Fruit fly (Drosophila melanogaster): ENCODE measurements around the gene Myb.

The Myb gene

DNA sequence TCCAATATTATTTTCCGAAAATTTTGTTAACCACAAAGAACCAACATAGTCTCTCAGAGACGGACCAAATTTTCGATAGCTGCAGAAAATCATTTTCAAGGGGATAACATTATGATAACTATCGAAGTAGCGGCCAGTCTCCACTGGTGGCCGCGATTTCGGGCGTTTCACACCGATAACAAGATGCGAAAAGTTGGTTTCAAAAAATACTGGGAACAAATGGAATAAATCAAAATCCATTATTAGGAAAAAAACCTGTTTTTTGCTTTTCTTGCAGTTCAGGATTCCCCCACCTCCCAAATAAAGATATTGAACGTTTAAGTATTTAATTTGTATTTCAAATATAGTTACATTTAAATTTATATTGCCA lies 29.6 kb upstream of the Myb start, which contains the start of gene tay (continued):
- no peak for TF ChIP-seq pb (GFP tag; optimal IDR thresholded peaks at IDR 0.05)
- no peak for TF ChIP-seq CG13296 (GFP tag; optimal IDR thresholded peaks at IDR 0.05)
- TF ChIP-seq Kr (GFP tag; optimal IDR thresholded peaks at IDR 0.05): no peak
- no peak for TF ChIP-seq ab (GFP tag; optimal IDR thresholded peaks at IDR 0.05)
- no peak for TF ChIP-seq CG1602 (GFP tag; optimal IDR thresholded peaks at IDR 0.05)
- no peak for TF ChIP-seq E2f1 (GFP tag; IDR thresholded peaks at IDR 0.05)
- no peak for TF ChIP-seq CG1233 (GFP tag; optimal IDR thresholded peaks at IDR 0.05)
- no peak for TF ChIP-seq H2.0 (GFP tag; IDR thresholded peaks at IDR 0.05)
- no peak for TF ChIP-seq p53 (GFP tag; optimal IDR thresholded peaks at IDR 0.05)
- no peak for TF ChIP-seq sr (GFP tag; IDR thresholded peaks at IDR 0.05)
- TF ChIP-seq CG4424 (GFP tag; optimal IDR thresholded peaks at IDR 0.05): no peak
- peak; percentile 94 for TF ChIP-seq pfk (GFP tag; optimal IDR thresholded peaks at IDR 0.05)
- TF ChIP-seq gce (GFP tag; IDR thresholded peaks at IDR 0.05): no peak
- no peak for TF ChIP-seq da (GFP tag; optimal IDR thresholded peaks at IDR 0.05)
- no peak for TF ChIP-seq Hey (tag; optimal IDR thresholded peaks at IDR 0.05)
- TF ChIP-seq CG42726 (GFP tag; IDR thresholded peaks at IDR 0.05; ENCODE audit: partially characterized antibody): peak; percentile 63
- no peak for TF ChIP-seq salm (tag; optimal IDR thresholded peaks at IDR 0.05)
- no peak for TF ChIP-seq run (tag; optimal IDR thresholded peaks at IDR 0.05)
- TF ChIP-seq btn (GFP tag; optimal IDR thresholded peaks at IDR 0.05): no peak
- no peak for TF ChIP-seq HLH3B (GFP tag; IDR thresholded peaks at IDR 0.05)
- TF ChIP-seq E2f2 (GFP tag; IDR thresholded peaks at IDR 0.05): peak; percentile 32; the same call in 1 of the 2 replicates
- TF ChIP-seq vvl (GFP tag; IDR thresholded peaks at IDR 0.05): peak; percentile 46
- TF ChIP-seq Eip74EF (GFP tag; optimal IDR thresholded peaks at IDR 0.05): no peak
- no peak for TF ChIP-seq ttk (GFP tag; IDR thresholded peaks at IDR 0.05)
- no peak for TF ChIP-seq CG4820 (GFP tag; optimal IDR thresholded peaks at IDR 0.05)
- TF ChIP-seq Fer2 (tag; optimal IDR thresholded peaks at IDR 0.05): no peak
- no peak for TF ChIP-seq Ets65A (GFP tag)
- TF ChIP-seq bsh (GFP tag; optimal IDR thresholded peaks at IDR 0.05): no peak
- TF ChIP-seq danr (GFP tag; IDR thresholded peaks at IDR 0.05): no peak
- no peak for TF ChIP-seq stc (GFP tag; IDR thresholded peaks at IDR 0.05)
- TF ChIP-seq Neu2 (GFP tag; optimal IDR thresholded peaks at IDR 0.05; ENCODE audit: borderline replicate concordance): no peak
- peak; percentile 42; the same call in 1 of the 3 replicates for TF ChIP-seq hb (GFP tag; IDR thresholded peaks at IDR 0.05; ENCODE audit: partially characterized antibody)
- no peak for TF ChIP-seq corto (GFP tag; optimal IDR thresholded peaks at IDR 0.05)
- TF ChIP-seq br (optimal IDR thresholded peaks at IDR 0.05): no peak
- TF ChIP-seq CG13123 (GFP tag; optimal IDR thresholded peaks at IDR 0.05): no peak
- no peak for TF ChIP-seq CG2889 (GFP tag; IDR thresholded peaks at IDR 0.05)
- no peak for TF ChIP-seq Oaz (GFP tag; IDR thresholded peaks at IDR 0.05)
- no peak for TF ChIP-seq CG5180 (GFP tag; optimal IDR thresholded peaks at IDR 0.05)
- TF ChIP-seq CG30403 (GFP tag; optimal IDR thresholded peaks at IDR 0.05): peak; percentile 4
- TF ChIP-seq CG7357 (GFP tag; IDR thresholded peaks at IDR 0.05): peak; percentile 99
- peak; percentile 80 for TF ChIP-seq CG15514 (GFP tag; optimal IDR thresholded peaks at IDR 0.05)
- TF ChIP-seq CrebB (tag; optimal IDR thresholded peaks at IDR 0.05): no peak
- peak; percentile 8 for TF ChIP-seq NC2β (GFP tag; optimal IDR thresholded peaks at IDR 0.05)
- no peak for TF ChIP-seq Hr3 (GFP tag; optimal IDR thresholded peaks at IDR 0.05)
- TF ChIP-seq Rx (GFP tag; IDR thresholded peaks at IDR 0.05): no peak
- TF ChIP-seq CG7372 (GFP tag; IDR thresholded peaks at IDR 0.05): no peak
- no peak for TF ChIP-seq CG9609 (GFP tag; optimal IDR thresholded peaks at IDR 0.05)
- peak; percentile 34; the same call in 1 of the 2 replicates for TF ChIP-seq sna (GFP tag; IDR thresholded peaks at IDR 0.05; ENCODE audit: partially characterized antibody)
- no peak for TF ChIP-seq Poxn (GFP tag; IDR thresholded peaks at IDR 0.05)
- peak; percentile 38 for TF ChIP-seq CG9797 (GFP tag; optimal IDR thresholded peaks at IDR 0.05)
- no peak for TF ChIP-seq eve (GFP tag; optimal IDR thresholded peaks at IDR 0.05)
- TF ChIP-seq bcd (GFP tag; optimal IDR thresholded peaks at IDR 0.05): no peak
- TF ChIP-seq Elba2 (GFP tag; optimal IDR thresholded peaks at IDR 0.05): no peak
